Worm (Caenorhabditis elegans) whole organism, L4/young adult: ENCODE data around the gene dnj-20.

Source experiments
- W03F9.2 ChIP-seq: fragments of 150-350 bp; optimal IDR thresholded peaks from 2 replicates; lab custom pipeline; 2014; ENCODE audit warnings: missing biosample characterization, missing genetic modification characterization
- dao-5 ChIP-seq: sonication (generic microtip); optimal IDR thresholded peaks from 2 replicates; lab custom pipeline; 2016; ENCODE audit warnings: missing genotype, missing genetic modification characterization, moderate library complexity, missing compliant biosample characterization
- him-1 ChIP-seq: sonication (generic microtip); optimal IDR thresholded peaks from 2 replicates; lab custom pipeline; 2016; ENCODE audit warnings: missing genotype, missing genetic modification reagents, missing genetic modification characterization, missing compliant biosample characterization

ce11 chrII:9605336-9605735 is 18.6 kb downstream of the dnj-20 start, which contains the start of gene nhr-19:
- TF ChIP-seq him-1 (no peak), W03F9.2 (tag; lab: Kevin White, UChicago) (no peak), dao-5 (no peak)
